Fruit fly (Drosophila melanogaster): Measurements from ENCODE around the gene Wdr81.

DNA sequence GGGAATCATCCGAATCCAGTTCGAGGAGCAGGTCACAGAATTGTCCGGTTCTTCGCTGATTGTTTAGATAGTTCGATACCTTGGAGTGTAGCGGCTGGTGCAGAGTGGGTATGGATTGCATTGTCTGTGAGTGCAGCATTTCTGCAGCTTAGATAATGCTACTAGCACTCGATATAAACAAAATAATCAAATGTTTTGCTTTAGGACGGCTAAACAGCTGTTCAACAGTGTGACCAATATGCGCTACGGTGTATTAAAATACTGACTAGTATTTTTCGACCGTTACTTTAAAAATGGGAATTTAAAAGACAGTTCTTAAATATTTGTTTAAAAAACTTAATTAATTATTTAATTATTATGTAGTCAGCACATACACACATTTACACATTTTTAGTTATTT lies 28.0 kb upstream of the Wdr81 start, which contains the start of gene Plzf:
- TF ChIP-seq h (optimal IDR thresholded peaks at IDR 0.05) (no peak), so (GFP tag; IDR thresholded peaks at IDR 0.05) (no peak), odd (GFP tag; optimal IDR thresholded peaks at IDR 0.05) (no peak), HmgZ (tag; optimal IDR thresholded peaks at IDR 0.05) (no peak), Nf-YC (tag; optimal IDR thresholded peaks at IDR 0.05) (no peak), br (optimal IDR thresholded peaks at IDR 0.05) (no peak), CG17328 (GFP tag; IDR thresholded peaks at IDR 0.05) (no peak), CG17385 (GFP tag; optimal IDR thresholded peaks at IDR 0.05) (no peak), mirr (GFP tag; optimal IDR thresholded peaks at IDR 0.05) (no peak)
